Fruit fly (Drosophila melanogaster) whole organism, embryonic: ENCODE measurements around the gene DEF8.

Source experiments
- Adf1 ChIP-seq: fragments of 200-800 bp; sonication (Bioruptor generic); IDR thresholded peaks from 2 replicates; pipeline ENCODE4 v1.3.6; 2022; ENCODE audit warnings: missing biosample characterization, missing genetic modification characterization
- Bgb ChIP-seq: fragments of 200-800 bp; sonication (Bioruptor generic); IDR thresholded peaks from 2 replicates; pipeline ENCODE4 v1.3.6; 2022; ENCODE audit warnings: missing biosample characterization, missing genetic modification characterization; ENCODE audit not compliant: partially characterized antibody
- CG11093 ChIP-seq: fragments of 200-800 bp; sonication (Bioruptor generic); IDR thresholded peaks from 3 replicates; pipeline ENCODE4 v1.3.6; 2022; ENCODE audit warnings: missing biosample characterization, missing genetic modification characterization
- CG11696 ChIP-seq: fragments of 200-800 bp; sonication (Bioruptor generic); IDR thresholded peaks from 2 replicates; pipeline ENCODE4 v1.3.6; 2022; ENCODE audit warnings: missing biosample characterization, missing genetic modification characterization
- CG11723 ChIP-seq: fragments of 200-800 bp; sonication (Bioruptor generic); optimal IDR thresholded peaks from 2 replicates; lab custom pipeline; 2017; ENCODE audit warnings: missing biosample characterization, mild to moderate bottlenecking, missing genetic modification characterization
- CG1529 ChIP-seq: fragments of 200-800 bp; sonication (Bioruptor generic); optimal IDR thresholded peaks from 3 replicates; lab custom pipeline; 2018; ENCODE audit warnings: missing biosample characterization, missing genetic modification characterization
- CG18011 ChIP-seq: fragments of 200-800 bp; sonication (Bioruptor generic); optimal IDR thresholded peaks from 2 replicates; lab custom pipeline; 2017; ENCODE audit warnings: missing biosample characterization, missing genetic modification characterization, mild to moderate bottlenecking, moderate library complexity, missing genotype
- CG1832 ChIP-seq: fragments of 200-800 bp; sonication (Bioruptor generic); optimal IDR thresholded peaks from 2 replicates; lab custom pipeline; 2017; ENCODE audit warnings: missing biosample characterization, mild to moderate bottlenecking, missing genetic modification characterization, inconsistent platforms
- CG18599 ChIP-seq: fragments of 200-800 bp; sonication (Bioruptor generic); optimal IDR thresholded peaks from 3 replicates; lab custom pipeline; 2017; ENCODE audit warnings: missing biosample characterization, missing genetic modification characterization, mild to moderate bottlenecking, moderate library complexity, missing genetic modification reagents
- CG18619 ChIP-seq: fragments of 200-800 bp; sonication (Bioruptor generic); optimal IDR thresholded peaks from 3 replicates; lab custom pipeline; 2017; ENCODE audit warnings: missing biosample characterization, mild to moderate bottlenecking, missing genetic modification characterization
- CG2202 ChIP-seq: fragments of 200-800 bp; sonication (Bioruptor generic); optimal IDR thresholded peaks from 2 replicates; lab custom pipeline; 2018; ENCODE audit warnings: missing biosample characterization, mild to moderate bottlenecking, missing genetic modification characterization
- CG33213 ChIP-seq: fragments of 200-800 bp; sonication (Bioruptor generic); optimal IDR thresholded peaks from 3 replicates; lab custom pipeline; 2016; ENCODE audit warnings: missing biosample characterization, missing genetic modification characterization
- CG3726 ChIP-seq: fragments of 200-800 bp; sonication (Bioruptor generic); IDR thresholded peaks from 3 replicates; pipeline ENCODE4, ENCODE4 v1.3.6; 2022; ENCODE audit warnings: missing biosample characterization, missing genetic modification characterization
- CG3838 ChIP-seq: fragments of 200-800 bp; sonication (Bioruptor generic); optimal IDR thresholded peaks from 3 replicates; lab custom pipeline; 2016; ENCODE audit warnings: missing biosample characterization, missing genetic modification characterization
- CG4424 ChIP-seq: fragments of 200-800 bp; sonication (Bioruptor generic); optimal IDR thresholded peaks from 3 replicates; lab custom pipeline; 2016; ENCODE audit warnings: missing biosample characterization, missing genetic modification characterization
- CG4854 ChIP-seq: fragments of 200-800 bp; sonication (Bioruptor generic); optimal IDR thresholded peaks from 2 replicates; lab custom pipeline; 2016; ENCODE audit warnings: missing biosample characterization, missing genetic modification characterization, inconsistent platforms
- CG6175 ChIP-seq: fragments of 200-800 bp; sonication (Bioruptor generic); IDR thresholded peaks from 3 replicates; pipeline ENCODE4 v1.3.6; 2022; ENCODE audit warnings: missing biosample characterization, missing genetic modification characterization
- CG6765 ChIP-seq: fragments of 200-800 bp; sonication (Bioruptor generic); optimal IDR thresholded peaks from 3 replicates; lab custom pipeline; 2017; ENCODE audit warnings: missing biosample characterization, mild to moderate bottlenecking, missing genetic modification characterization
- CG7745 ChIP-seq: fragments of 200-800 bp; sonication (Bioruptor generic); optimal IDR thresholded peaks from 2 replicates; lab custom pipeline; 2018; ENCODE audit warnings: missing biosample characterization, mild to moderate bottlenecking, missing genetic modification characterization, moderate library complexity
- CG8359 ChIP-seq: fragments of 200-800 bp; sonication (Bioruptor generic); optimal IDR thresholded peaks from 2 replicates; lab custom pipeline; 2017; ENCODE audit warnings: missing biosample characterization, mild to moderate bottlenecking, missing genetic modification characterization, borderline replicate concordance
- CG9437 ChIP-seq: fragments of 200-800 bp; sonication (Bioruptor generic); optimal IDR thresholded peaks from 2 replicates; lab custom pipeline; 2018; ENCODE audit warnings: missing biosample characterization, mild to moderate bottlenecking, missing genetic modification characterization
- CG9727 ChIP-seq: fragments of 200-800 bp; sonication (Bioruptor generic); optimal IDR thresholded peaks from 3 replicates; lab custom pipeline; 2017; ENCODE audit warnings: missing biosample characterization, mild to moderate bottlenecking, missing genetic modification characterization
- HmgZ ChIP-seq: fragments of 200-800 bp; sonication (Bioruptor generic); optimal IDR thresholded peaks from 2 replicates; lab custom pipeline; 2018; ENCODE audit warnings: missing biosample characterization, mild to moderate bottlenecking, missing genetic modification characterization
- Hr39 ChIP-seq: fragments of >200 bp; optimal IDR thresholded peaks from 2 replicates; lab custom pipeline; 2017
- Lim3 ChIP-seq: fragments of 200-800 bp; sonication (Bioruptor generic); IDR thresholded peaks from 2 replicates; pipeline ENCODE4 v1.3.6; 2022; ENCODE audit warnings: missing biosample characterization, missing genetic modification characterization
- MTF-1 ChIP-seq: fragments of 200-800 bp; sonication (Bioruptor generic); optimal IDR thresholded peaks from 2 replicates; lab custom pipeline; 2018; ENCODE audit warnings: missing biosample characterization, mild to moderate bottlenecking, missing genetic modification characterization, borderline replicate concordance
- NFAT ChIP-seq: fragments of 200-800 bp; sonication (Bioruptor generic); IDR thresholded peaks from 2 replicates; pipeline ENCODE4 v1.3.6; 2022; ENCODE audit warnings: missing biosample characterization, missing genetic modification characterization
- NK7.1 ChIP-seq: fragments of 200-800 bp; sonication (Bioruptor generic); optimal IDR thresholded peaks from 3 replicates; lab custom pipeline; 2016; ENCODE audit warnings: missing biosample characterization, missing genetic modification characterization
- Rx ChIP-seq: fragments of 200-800 bp; sonication (Bioruptor generic); IDR thresholded peaks from 2 replicates; pipeline ENCODE4 v1.3.6; 2022; ENCODE audit warnings: missing biosample characterization, missing genetic modification characterization
- Sry-β ChIP-seq: fragments of 200-800 bp; sonication (Bioruptor generic); optimal IDR thresholded peaks from 2 replicates; lab custom pipeline; 2018; ENCODE audit warnings: missing biosample characterization, mild to moderate bottlenecking, missing genetic modification characterization, moderate library complexity
- bab2 ChIP-seq: fragments of 200-800 bp; sonication (Bioruptor generic); optimal IDR thresholded peaks from 2 replicates; lab custom pipeline; 2016; ENCODE audit warnings: missing biosample characterization, missing genetic modification characterization
- bowl ChIP-seq: fragments of 200-800 bp; sonication (Bioruptor generic); IDR thresholded peaks from 2 replicates; pipeline ENCODE4 v1.3.6; 2022; ENCODE audit warnings: missing biosample characterization, missing genetic modification characterization
- cas ChIP-seq: fragments of 200-800 bp; sonication (Bioruptor generic); IDR thresholded peaks from 2 replicates; pipeline ENCODE4 v1.3.6; 2022; ENCODE audit warnings: missing biosample characterization, missing genetic modification characterization
- crol ChIP-seq: fragments of 200-800 bp; sonication (Bioruptor generic); IDR thresholded peaks from 2 replicates; pipeline ENCODE4 v1.3.6; 2022; ENCODE audit warnings: missing biosample characterization, missing genetic modification characterization
- en ChIP-seq: fragments of 200-800 bp; sonication (Bioruptor generic); optimal IDR thresholded peaks from 2 replicates; lab custom pipeline; 2016; ENCODE audit warnings: missing biosample characterization, missing genetic modification characterization
- fd96Cb ChIP-seq: fragments of 200-800 bp; sonication (Bioruptor generic); optimal IDR thresholded peaks from 2 replicates; lab custom pipeline; 2018; ENCODE audit warnings: missing biosample characterization, mild to moderate bottlenecking, missing genetic modification characterization, moderate library complexity
- ken ChIP-seq: fragments of 200-800 bp; sonication (Bioruptor generic); IDR thresholded peaks from 3 replicates; pipeline ENCODE4 v1.3.6; 2022; ENCODE audit warnings: missing biosample characterization, missing genetic modification characterization
- lab ChIP-seq: fragments of 200-800 bp; sonication (Bioruptor generic); optimal IDR thresholded peaks from 3 replicates; lab custom pipeline; 2017; ENCODE audit warnings: missing biosample characterization, missing genetic modification characterization, mild to moderate bottlenecking, moderate library complexity, missing genetic modification reagents
- lbe ChIP-seq: fragments of 200-800 bp; sonication (Bioruptor generic); optimal IDR thresholded peaks from 2 replicates; lab custom pipeline; 2016; ENCODE audit warnings: missing biosample characterization, mild to moderate bottlenecking, missing genetic modification characterization
- lmd ChIP-seq: fragments of 200-800 bp; sonication (Bioruptor generic); IDR thresholded peaks from 2 replicates; pipeline ENCODE4 v1.3.6; 2022; ENCODE audit warnings: missing biosample characterization, missing genetic modification characterization
- lola ChIP-seq, 3 experiments: fragments of >200 bp in 2 of 3; fragments of 200-800 bp in 1 of 3; sonication (Bioruptor generic) in 1 of 3; optimal IDR thresholded peaks; 2 replicates each; lab custom pipeline; 2017 to 2019; ENCODE audit warnings: missing biosample characterization in 3 of 3, missing genetic modification characterization in 3 of 3, mild to moderate bottlenecking in 1 of 3, moderate library complexity in 1 of 3
- onecut ChIP-seq: fragments of 200-800 bp; sonication (Bioruptor generic); IDR thresholded peaks from 2 replicates; pipeline ENCODE4 v1.3.6; 2022; ENCODE audit warnings: missing biosample characterization, missing genetic modification characterization
- pho ChIP-seq: fragments of 200-800 bp; sonication (Bioruptor generic); optimal IDR thresholded peaks from 2 replicates; lab custom pipeline; 2016; ENCODE audit warnings: missing biosample characterization, missing genetic modification characterization
- rib ChIP-seq: fragments of 200-800 bp; sonication (Bioruptor generic); IDR thresholded peaks from 2 replicates; pipeline ENCODE4 v1.3.6; 2022; ENCODE audit warnings: missing biosample characterization, missing genetic modification characterization
- schlank ChIP-seq: fragments of 200-800 bp; sonication (Bioruptor generic); optimal IDR thresholded peaks from 2 replicates; lab custom pipeline; 2018; ENCODE audit warnings: missing biosample characterization, mild to moderate bottlenecking, missing genetic modification characterization
- shn ChIP-seq: fragments of 200-800 bp; sonication (Bioruptor generic); optimal IDR thresholded peaks from 3 replicates; lab custom pipeline; 2016; ENCODE audit warnings: missing biosample characterization, missing genetic modification characterization
- so ChIP-seq: fragments of 200-800 bp; sonication (Bioruptor generic); IDR thresholded peaks from 3 replicates; pipeline ENCODE4 v1.3.6; 2022; ENCODE audit warnings: missing biosample characterization, missing genetic modification characterization
- sob ChIP-seq: fragments of 200-800 bp; sonication (Bioruptor generic); IDR thresholded peaks from 2 replicates; pipeline ENCODE4 v1.3.6; 2022; ENCODE audit warnings: missing biosample characterization, missing genetic modification characterization
- toy ChIP-seq: fragments of 200-800 bp; sonication (Bioruptor generic); IDR thresholded peaks from 2 replicates; pipeline ENCODE4 v1.3.6; 2022; ENCODE audit warnings: missing biosample characterization, missing genetic modification characterization
- trem ChIP-seq: fragments of 200-800 bp; optimal IDR thresholded peaks from 3 replicates; lab custom pipeline; 2019; ENCODE audit warnings: missing biosample characterization, mild to moderate bottlenecking, missing genetic modification characterization, moderate library complexity
- vfl ChIP-seq: fragments of 200-800 bp; sonication (Bioruptor generic); optimal IDR thresholded peaks from 2 replicates; lab custom pipeline; 2016; ENCODE audit warnings: missing biosample characterization, missing genetic modification characterization

DEF8 gene

DNA sequence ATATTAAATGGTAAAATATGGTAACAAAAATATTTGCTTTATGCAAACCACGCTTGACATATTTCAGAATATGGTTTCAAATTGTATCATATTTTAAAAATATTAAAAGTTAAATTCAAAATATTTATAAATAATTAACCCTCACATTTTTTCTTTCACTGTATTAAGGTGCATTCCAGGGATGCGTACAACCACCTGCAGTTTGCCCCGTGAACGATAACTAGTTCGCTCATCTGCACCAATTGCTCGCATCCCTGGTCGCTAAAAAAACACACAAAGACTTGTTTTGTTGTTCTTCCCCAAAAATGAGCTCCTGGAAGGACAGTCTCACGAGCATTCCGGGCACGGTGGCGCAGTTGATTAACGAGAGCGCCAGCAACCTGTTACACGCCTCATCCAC, at the start of gene DEF8 (continued):
- TF ChIP-seq CG7745: peak; percentile 18
- peak; percentile 38; the same call in 1 of the 2 replicates for TF ChIP-seq toy (GFP tag; lab: Robert Waterston, UW)
- TF ChIP-seq CG1832 (GFP tag; lab: Kevin White, UChicago): no peak
- peak; percentile 75 for TF ChIP-seq ken
- TF ChIP-seq Sry-β (GFP tag; lab: Kevin White, UChicago): peak; percentile 42
- peak; percentile 75 for TF ChIP-seq CG2202
- no peak for TF ChIP-seq en (GFP tag; lab: Kevin White, UChicago)
- peak; percentile 83 for TF ChIP-seq CG18599
- TF ChIP-seq CG3726 (GFP tag; lab: Robert Waterston, UW): peak; percentile 49; the same call in 1 of the 3 replicates
- peak; percentile 41; the same call in 1 of the 2 replicates for TF ChIP-seq rib (GFP tag; lab: Robert Waterston, UW)
- TF ChIP-seq Lim3 (GFP tag; lab: Robert Waterston, UW): peak; percentile 42; the same call in 1 of the 2 replicates
- peak; percentile 87 for TF ChIP-seq sob
- TF ChIP-seq NFAT (GFP tag; lab: Robert Waterston, UW): peak; percentile 71
- TF ChIP-seq lab (GFP tag; lab: Kevin White, UChicago): peak; percentile 90
- peak; percentile 83 for TF ChIP-seq fd96Cb (tag; lab: Kevin White, UChicago)
- peak; percentile 76 for TF ChIP-seq lmd (GFP tag; lab: Robert Waterston, UW)
- no peak for TF ChIP-seq schlank
- TF ChIP-seq NK7.1 (GFP tag; lab: Kevin White, UChicago): no peak
- TF ChIP-seq CG8359 (GFP tag; lab: Kevin White, UChicago): peak; percentile 60
- no peak for TF ChIP-seq CG6175 (GFP tag; lab: Robert Waterston, UW)
- no peak for TF ChIP-seq Hr39 (lab: Kevin White, UChicago)
- peak; percentile 88 for TF ChIP-seq CG9727 (GFP tag; lab: Kevin White, UChicago)
- TF ChIP-seq CG9437 (GFP tag; lab: Kevin White, UChicago): peak; percentile 81
- peak; percentile 84 for TF ChIP-seq trem (tag; lab: Kevin White, UChicago)
- TF ChIP-seq pho (GFP tag; lab: Kevin White, UChicago): peak; percentile 42
- no peak for TF ChIP-seq crol (GFP tag; lab: Robert Waterston, UW)
- TF ChIP-seq lola (GFP tag; optimal IDR thresholded peaks at IDR 0.05; lab: Kevin White, UChicago): peak in 1 of 3 experiments; percentile 91
- TF ChIP-seq CG18011: peak; percentile 43
- peak; percentile 83 for TF ChIP-seq CG18619 (GFP tag; lab: Kevin White, UChicago)
- TF ChIP-seq MTF-1 (GFP tag; lab: Kevin White, UChicago): peak; percentile 44
- no peak for TF ChIP-seq cas (GFP tag; lab: Robert Waterston, UW)
- TF ChIP-seq CG3838 (GFP tag; lab: Kevin White, UChicago): peak; percentile 1
- TF ChIP-seq CG11696 (GFP tag; lab: Robert Waterston, UW): peak; percentile 72
- peak; percentile 81 for TF ChIP-seq HmgZ (tag; lab: Kevin White, UChicago)
- TF ChIP-seq CG4854 (GFP tag; lab: Kevin White, UChicago): no peak
- TF ChIP-seq lbe: peak; percentile 63
- TF ChIP-seq Adf1 (GFP tag; lab: Robert Waterston, UW): peak; percentile 54; the same call in 1 of the 2 replicates
- TF ChIP-seq vfl (GFP tag; lab: Kevin White, UChicago): no peak
- peak; percentile 45 for TF ChIP-seq Rx (GFP tag; lab: Robert Waterston, UW)
- TF ChIP-seq CG33213 (GFP tag; lab: Kevin White, UChicago): no peak
- peak; percentile 81 for TF ChIP-seq CG4424
- TF ChIP-seq bowl (GFP tag; lab: Robert Waterston, UW): peak; percentile 59; the same call in 1 of the 2 replicates
- peak; percentile 53; the same call in 1 of the 2 replicates for TF ChIP-seq Bgb
- peak; percentile 82 for TF ChIP-seq CG6765 (GFP tag; lab: Kevin White, UChicago)
- TF ChIP-seq shn: peak; percentile 26
- peak; percentile 75; the same call in 2 of the 3 replicates for TF ChIP-seq so (GFP tag; lab: Robert Waterston, UW)
- peak; percentile 57 for TF ChIP-seq CG1529
- TF ChIP-seq onecut: peak; percentile 77
- TF ChIP-seq CG11723 (GFP tag; lab: Kevin White, UChicago): peak; percentile 68
- TF ChIP-seq CG11093 (GFP tag; lab: Robert Waterston, UW): peak; percentile 30; the same call in 1 of the 3 replicates
- peak; percentile 60 for TF ChIP-seq bab2 (GFP tag; lab: Kevin White, UChicago)
